Worm (Caenorhabditis elegans) whole organism, L2 larva: Measurements from ENCODE around the gene ZK381.8.

Experiments
- C34F6.9 ChIP-seq: fragments of 150-350 bp; optimal IDR thresholded peaks from 2 replicates; lab custom pipeline; 2014; ENCODE audit warnings: missing biosample characterization, missing genetic modification characterization
- F13H6.1 ChIP-seq: sonication (generic microtip); optimal IDR thresholded peaks from 2 replicates; lab custom pipeline; 2016; ENCODE audit warnings: missing genetic modification characterization, missing compliant biosample characterization
- R02D3.7 ChIP-seq: fragments of 150-350 bp; optimal IDR thresholded peaks from 2 replicates; lab custom pipeline; 2014; ENCODE audit warnings: missing biosample characterization, missing genetic modification characterization
- Y55F3AM.14 ChIP-seq: fragments of 200-800 bp; sonication (Bioruptor generic); optimal IDR thresholded peaks from 2 replicates; lab custom pipeline; 2018; ENCODE audit warnings: mild to moderate bottlenecking, missing genetic modification characterization, missing compliant biosample characterization
- ZK546.5 ChIP-seq: sonication (generic microtip); optimal IDR thresholded peaks from 2 replicates; lab custom pipeline; 2017; ENCODE audit warnings: missing biosample characterization, missing genetic modification characterization
- alr-1 ChIP-seq: fragments of 150-350 bp; optimal IDR thresholded peaks from 2 replicates; lab custom pipeline; 2014; ENCODE audit warnings: missing biosample characterization, missing genetic modification characterization
- aly-2 ChIP-seq: fragments of 150-350 bp; optimal IDR thresholded peaks from 2 replicates; lab custom pipeline; 2014; ENCODE audit warnings: missing biosample characterization, missing genetic modification characterization
- ama-1 ChIP-seq: fragments of 150-350 bp; optimal IDR thresholded peaks from 2 replicates; lab custom pipeline; 2018; ENCODE audit warnings: inconsistent platforms
- ceh-16 ChIP-seq: fragments of 150-350 bp; optimal IDR thresholded peaks from 2 replicates; lab custom pipeline; 2014; ENCODE audit warnings: missing biosample characterization, missing genetic modification characterization
- ceh-82 ChIP-seq: fragments of 150-350 bp; optimal IDR thresholded peaks from 2 replicates; lab custom pipeline; 2014; ENCODE audit warnings: missing biosample characterization, missing genetic modification characterization
- crh-2 ChIP-seq: sonication (generic microtip); optimal IDR thresholded peaks from 2 replicates; lab custom pipeline; 2017; ENCODE audit warnings: missing biosample characterization, missing genetic modification characterization
- dmd-4 ChIP-seq: sonication (generic microtip); optimal IDR thresholded peaks from 2 replicates; lab custom pipeline; 2017; ENCODE audit warnings: missing biosample characterization, missing genetic modification characterization
- egl-27 ChIP-seq: sonication (generic microtip); optimal IDR thresholded peaks from 3 replicates; lab custom pipeline; 2017; ENCODE audit warnings: missing biosample characterization, missing genetic modification reagents, missing genetic modification characterization
- elt-1 ChIP-seq: fragments of 150-350 bp; optimal IDR thresholded peaks from 2 replicates; lab custom pipeline; 2014; ENCODE audit warnings: missing biosample characterization, missing genetic modification characterization
- elt-3 ChIP-seq: sonication (generic microtip); optimal IDR thresholded peaks from 2 replicates; lab custom pipeline; 2017; ENCODE audit warnings: missing biosample characterization, missing genetic modification characterization
- fos-1 ChIP-seq: fragments of 150-350 bp; optimal IDR thresholded peaks from 2 replicates; lab custom pipeline; 2014; ENCODE audit warnings: missing biosample characterization, missing genetic modification characterization
- gmeb-1 ChIP-seq: fragments of 150-350 bp; optimal IDR thresholded peaks from 2 replicates; lab custom pipeline; 2014; ENCODE audit warnings: missing biosample characterization, missing genetic modification characterization
- lin-11 ChIP-seq: fragments of 150-350 bp; sonication (generic microtip); optimal IDR thresholded peaks from 2 replicates; lab custom pipeline; 2014; ENCODE audit warnings: missing biosample characterization, missing genetic modification characterization, inconsistent platforms, mixed read lengths
- lin-13 ChIP-seq: fragments of 150-350 bp; optimal IDR thresholded peaks from 2 replicates; lab custom pipeline; 2014; ENCODE audit warnings: missing biosample characterization, missing genetic modification reagents, missing genetic modification characterization
- lin-39 ChIP-seq: fragments of 150-350 bp; optimal IDR thresholded peaks from 2 replicates; lab custom pipeline; 2014; ENCODE audit warnings: missing biosample characterization, missing genetic modification reagents, missing genetic modification characterization
- lsy-2 ChIP-seq, 2 experiments: fragments of 150-350 bp in 1 of 2; sonication (generic microtip) in 1 of 2; optimal IDR thresholded peaks; 2 replicates each; lab custom pipeline; 2014 to 2017; ENCODE audit warnings: missing biosample characterization in 2 of 2, missing genetic modification characterization in 2 of 2
- mbf-1 ChIP-seq: sonication (generic microtip); optimal IDR thresholded peaks from 2 replicates; lab custom pipeline; 2017; ENCODE audit warnings: missing biosample characterization, missing genetic modification characterization
- mdl-1 ChIP-seq, 2 experiments: fragments of 150-350 bp in 1 of 2; sonication (generic microtip) in 1 of 2; optimal IDR thresholded peaks; 2 replicates each; lab custom pipeline; 2017; ENCODE audit warnings: missing biosample characterization in 2 of 2, missing genetic modification characterization in 2 of 2
- nhr-10 ChIP-seq: sonication (generic microtip); optimal IDR thresholded peaks from 2 replicates; lab custom pipeline; 2017; ENCODE audit warnings: missing biosample characterization, missing genetic modification characterization
- nhr-11 ChIP-seq: fragments of 150-350 bp; optimal IDR thresholded peaks from 2 replicates; lab custom pipeline; 2014; ENCODE audit warnings: missing biosample characterization, missing genetic modification characterization
- nhr-12 ChIP-seq: fragments of 150-350 bp; optimal IDR thresholded peaks from 2 replicates; lab custom pipeline; 2014; ENCODE audit warnings: missing biosample characterization, missing genetic modification characterization
- nhr-21 ChIP-seq: fragments of 150-350 bp; optimal IDR thresholded peaks from 2 replicates; lab custom pipeline; 2014; ENCODE audit warnings: missing biosample characterization, missing genetic modification characterization
- nhr-23 ChIP-seq: fragments of 150-350 bp; optimal IDR thresholded peaks from 2 replicates; lab custom pipeline; 2014; ENCODE audit warnings: missing biosample characterization, missing genetic modification reagents, missing genetic modification characterization
- nhr-237 ChIP-seq: fragments of 150-350 bp; optimal IDR thresholded peaks from 2 replicates; lab custom pipeline; 2014; ENCODE audit warnings: missing biosample characterization, missing genetic modification characterization
- nhr-25 ChIP-seq: fragments of 150-350 bp; sonication (generic microtip); optimal IDR thresholded peaks from 3 replicates; lab custom pipeline; 2014; ENCODE audit warnings: missing biosample characterization, missing genetic modification characterization
- nhr-6 ChIP-seq: fragments of 150-350 bp; optimal IDR thresholded peaks from 2 replicates; lab custom pipeline; 2014; ENCODE audit warnings: missing biosample characterization, missing genetic modification characterization
- nhr-77 ChIP-seq: fragments of 150-350 bp; optimal IDR thresholded peaks from 2 replicates; lab custom pipeline; 2014; ENCODE audit warnings: missing biosample characterization, missing genetic modification characterization
- peb-1 ChIP-seq: fragments of 150-350 bp; optimal IDR thresholded peaks from 2 replicates; lab custom pipeline; 2014; ENCODE audit warnings: missing biosample characterization, missing genetic modification characterization
- sem-4 ChIP-seq: fragments of 150-350 bp; optimal IDR thresholded peaks from 2 replicates; lab custom pipeline; 2014; ENCODE audit warnings: missing biosample characterization, missing genetic modification reagents, missing genetic modification characterization
- skn-1 ChIP-seq: sonication (generic microtip); optimal IDR thresholded peaks from 2 replicates; lab custom pipeline; 2017; ENCODE audit warnings: missing biosample characterization, missing genetic modification characterization
- sma-3 ChIP-seq: sonication (generic microtip); optimal IDR thresholded peaks from 2 replicates; lab custom pipeline; 2016; ENCODE audit warnings: missing genetic modification reagents, missing genetic modification characterization, missing compliant biosample characterization
- sma-9 ChIP-seq, 2 experiments: fragments of 150-350 bp in 1 of 2; sonication (generic microtip) in 1 of 2; optimal IDR thresholded peaks; 2 replicates each; lab custom pipeline; 2014 to 2016; ENCODE audit warnings: missing genetic modification characterization in 2 of 2, mild to moderate bottlenecking in 1 of 2, missing biosample characterization in 1 of 2, missing compliant biosample characterization in 1 of 2, missing genetic modification reagents in 1 of 2, moderate library complexity in 1 of 2
- snpc-4 ChIP-seq: fragments of 150-350 bp; optimal IDR thresholded peaks from 2 replicates; lab custom pipeline; 2014; ENCODE audit warnings: missing biosample characterization, missing genetic modification characterization
- unc-39 ChIP-seq: fragments of 150-350 bp; optimal IDR thresholded peaks from 2 replicates; lab custom pipeline; 2014; ENCODE audit warnings: missing biosample characterization, missing genetic modification characterization
- unc-62 ChIP-seq: fragments of 150-350 bp; optimal IDR thresholded peaks from 2 replicates; lab custom pipeline; 2014; ENCODE audit warnings: missing biosample characterization, missing genetic modification reagents, missing genetic modification characterization
- zag-1 ChIP-seq: fragments of 150-350 bp; optimal IDR thresholded peaks from 2 replicates; lab custom pipeline; 2014; ENCODE audit warnings: missing biosample characterization, missing genetic modification characterization
- ztf-1 ChIP-seq: fragments of 200-800 bp; sonication (Bioruptor generic); conservative IDR thresholded peaks from 2 replicates; pipeline ENCODE4 v1.3.6; 2022; ENCODE audit warnings: missing genetic modification characterization, missing compliant biosample characterization
- ztf-11 ChIP-seq: sonication (generic microtip); optimal IDR thresholded peaks from 2 replicates; lab custom pipeline; 2017; ENCODE audit warnings: missing biosample characterization, missing genetic modification characterization
- ztf-4 ChIP-seq: fragments of 150-350 bp; optimal IDR thresholded peaks from 2 replicates; lab custom pipeline; 2014; ENCODE audit warnings: missing biosample characterization, missing genetic modification characterization

Gene ZK381.8

DNA sequence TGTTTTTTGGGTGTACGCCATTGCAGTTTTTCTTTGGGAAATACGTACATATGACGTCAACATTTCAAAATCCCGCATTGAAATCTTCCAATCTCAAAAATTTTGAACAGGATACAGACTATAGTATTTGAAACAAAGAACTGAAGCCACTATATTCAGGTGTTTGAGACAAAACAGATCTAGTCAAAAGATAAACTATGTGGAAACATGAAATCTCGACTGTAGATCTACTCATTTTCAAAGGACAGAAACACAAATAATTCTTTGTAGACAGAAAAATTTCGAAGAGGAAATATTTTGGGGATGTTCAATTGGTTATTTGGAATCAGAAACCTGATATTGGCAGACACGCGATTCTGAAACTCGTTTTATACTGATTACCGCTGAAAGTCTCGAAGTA is 44.7 kb downstream of the ZK381.8 start:
- no peak for TF ChIP-seq sem-4 (tag; lab: Kevin White, UChicago)
- no peak for TF ChIP-seq fos-1 (tag; lab: Kevin White, UChicago)
- TF ChIP-seq nhr-77, result no peak
- no peak for TF ChIP-seq crh-2 (tag; lab: Kevin White, UChicago)
- no peak for TF ChIP-seq nhr-6
- TF ChIP-seq nhr-237, result no peak
- TF ChIP-seq ceh-16 (tag; lab: Kevin White, UChicago), result no peak
- TF ChIP-seq unc-39 (tag; lab: Kevin White, UChicago), result no peak

DNA sequence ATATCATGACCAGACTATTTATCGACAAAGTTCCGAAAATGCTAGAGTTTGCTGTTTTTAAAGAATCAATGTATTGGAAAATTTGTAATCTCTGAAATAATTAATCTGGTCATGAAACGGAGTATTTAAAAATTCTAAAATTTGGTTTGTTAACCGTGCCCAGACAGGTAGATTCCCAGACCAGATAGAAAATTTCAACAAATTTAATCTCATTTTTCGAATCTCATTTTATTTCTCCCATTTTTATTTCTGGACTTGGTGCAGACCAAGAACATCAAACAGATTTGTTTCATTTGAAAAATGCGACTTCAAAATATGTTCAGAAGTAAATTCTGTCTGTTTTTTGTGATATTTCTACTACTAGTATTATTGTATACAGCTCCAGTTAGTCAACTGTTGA is 47.1 kb downstream of the ZK381.8 start, which contains the start of gene T22D1.1:
Gene T22D1.1 (plus strand): TSS at position 301 of the 400 bp plus-strand sequence.
- TF ChIP-seq Y55F3AM.14 (no peak), elt-1 (tag; lab: Kevin White, UChicago) (no peak), nhr-12 (no peak), lsy-2 (tag; optimal IDR thresholded peaks at IDR 0.05; lab: Kevin White, UChicago) (no peak), nhr-6 (no peak), nhr-11 (tag; lab: Kevin White, UChicago) (no peak), aly-2 (tag; lab: Kevin White, UChicago) (no peak), zag-1 (tag; lab: Kevin White, UChicago) (no peak), nhr-25 (tag; lab: Kevin White, UChicago) (no peak), C34F6.9 (tag; lab: Kevin White, UChicago) (no peak), F13H6.1 (tag; lab: Kevin White, UChicago) (no peak), lin-13 (no peak), egl-27 (tag; lab: Kevin White, UChicago) (no peak), skn-1 (tag; lab: Kevin White, UChicago) (no peak), lin-39 (tag; lab: Kevin White, UChicago) (no peak), ZK546.5 (no peak), ztf-4 (no peak)
- TF ChIP-seq, all 48 proteins: peak for 0

DNA sequence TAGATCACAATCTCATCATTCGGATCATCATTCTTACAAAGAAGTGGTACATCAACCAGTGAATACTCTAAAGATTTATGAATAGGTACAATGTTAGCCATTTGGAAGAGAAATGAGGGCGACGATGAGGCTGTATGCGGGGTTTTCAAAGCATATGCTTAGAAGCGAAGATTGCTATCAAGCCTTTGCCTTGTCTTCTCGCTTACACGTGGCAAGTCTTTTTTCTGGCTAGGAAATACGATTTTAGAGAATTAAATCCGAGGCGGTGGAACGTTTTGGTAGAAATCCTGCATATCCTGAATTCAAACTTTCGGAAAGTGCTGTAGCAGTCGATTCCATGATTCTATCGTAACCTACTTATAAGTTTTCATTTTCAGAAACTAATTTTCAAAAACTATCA is 50.1 kb downstream of the ZK381.8 start, which contains the start of gene T22D1.18:
Gene T22D1.18 (minus strand): TSS at position 101 of the 400 bp plus-strand sequence.
- no peak for TF ChIP-seq mdl-1 (tag; optimal IDR thresholded peaks at IDR 0.05; lab: Kevin White, UChicago)
- no peak for TF ChIP-seq zag-1 (tag; lab: Kevin White, UChicago)
- no peak for TF ChIP-seq nhr-21 (tag; lab: Kevin White, UChicago)
- TF ChIP-seq nhr-23 (tag; lab: Kevin White, UChicago), result no peak
- no peak for TF ChIP-seq mbf-1 (tag; lab: Kevin White, UChicago)
- TF ChIP-seq sma-9 (GFP tag; optimal IDR thresholded peaks at IDR 0.05; lab: Kevin White, UChicago), result no peak
- no peak for TF ChIP-seq sma-9 (tag; optimal IDR thresholded peaks at IDR 0.05; lab: Kevin White, UChicago)
- TF ChIP-seq fos-1 (tag; lab: Kevin White, UChicago), result no peak
- TF ChIP-seq R02D3.7, result no peak
- TF ChIP-seq alr-1 (tag; lab: Kevin White, UChicago), result no peak
- TF ChIP-seq aly-2 (tag; lab: Kevin White, UChicago), result no peak
- no peak for TF ChIP-seq ama-1 (lab: Kevin White, UChicago)
- no peak for TF ChIP-seq egl-27 (tag; lab: Kevin White, UChicago)

DNA sequence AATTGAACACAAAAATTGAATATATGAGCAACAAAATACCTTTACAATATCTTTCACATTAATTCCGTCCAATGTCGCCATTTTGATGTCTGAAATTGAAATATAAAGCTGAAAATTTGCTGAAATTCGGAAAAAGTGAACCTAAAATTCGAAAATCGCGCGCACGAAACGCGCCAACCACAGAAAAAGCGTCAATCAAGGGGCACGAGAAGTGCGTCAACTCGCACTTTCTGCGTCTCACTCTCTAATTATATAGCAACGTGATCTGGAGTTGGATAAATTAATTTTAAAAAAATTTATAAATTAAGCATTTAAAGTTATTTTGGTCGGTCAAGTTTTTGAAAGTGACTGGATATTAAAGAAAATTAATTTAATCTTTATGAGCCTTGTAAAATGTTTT is 50.9 kb downstream of the ZK381.8 start, which contains the start of gene ruvb-2:
Gene ruvb-2 (minus strand): TSS at position 89 of the 400 bp plus-strand sequence.
- TF ChIP-seq dmd-4 (no peak), elt-3 (tag; lab: Kevin White, UChicago) (no peak), fos-1 (tag; lab: Kevin White, UChicago) (peak; percentile 77), mdl-1 (tag; optimal IDR thresholded peaks at IDR 0.05; lab: Kevin White, UChicago) (peak in 1 of 2 experiments; percentile 79), ama-1 (lab: Kevin White, UChicago) (peak; percentile 56), unc-62 (GFP tag; lab: Kevin White, UChicago) (no peak), skn-1 (tag; lab: Kevin White, UChicago) (no peak), ceh-16 (tag; lab: Kevin White, UChicago) (no peak), crh-2 (tag; lab: Kevin White, UChicago) (peak; percentile 91), zag-1 (tag; lab: Kevin White, UChicago) (peak; percentile 59), egl-27 (tag; lab: Kevin White, UChicago) (peak; percentile 50), lin-13 (peak; percentile 90), peb-1 (no peak), R02D3.7 (peak; percentile 41), alr-1 (tag; lab: Kevin White, UChicago) (no peak), snpc-4 (peak; percentile 87), nhr-21 (tag; lab: Kevin White, UChicago) (peak; percentile 86), ZK546.5 (peak; percentile 49), sma-3 (GFP tag; lab: Kevin White, UChicago) (peak; percentile 89), nhr-237 (no peak), nhr-77 (no peak), sem-4 (tag; lab: Kevin White, UChicago) (peak; percentile 58), ceh-82 (peak; percentile 65), aly-2 (tag; lab: Kevin White, UChicago) (no peak), nhr-10 (tag; lab: Kevin White, UChicago) (peak; percentile 21), nhr-12 (no peak), F13H6.1 (tag; lab: Kevin White, UChicago) (peak; percentile 81), lin-39 (tag; lab: Kevin White, UChicago) (no peak), elt-1 (tag; lab: Kevin White, UChicago) (no peak), gmeb-1 (tag; lab: Kevin White, UChicago) (peak; percentile 93), lin-11 (peak; percentile 80), ztf-11 (tag; lab: Kevin White, UChicago) (no peak), nhr-11 (tag; lab: Kevin White, UChicago) (no peak), unc-39 (tag; lab: Kevin White, UChicago) (no peak), Y55F3AM.14 (no peak), ztf-1 (GFP tag; lab: Robert Waterston, UW) (no peak), nhr-6 (peak; percentile 78)
